Worm (Caenorhabditis elegans) whole organism, young adult: ENCODE measurements around the gene K08C7.4.

Experiments used
- F37B4.10 ChIP-seq: fragments of 200-800 bp; sonication (Bioruptor generic); IDR thresholded peaks from 2 replicates; pipeline ENCODE4 v1.3.6; 2022; ENCODE audit warnings: missing genetic modification characterization, missing compliant biosample characterization
- athp-1 ChIP-seq: sonication (generic microtip); optimal IDR thresholded peaks from 2 replicates; lab custom pipeline; 2017; ENCODE audit warnings: mild to moderate bottlenecking, missing genetic modification characterization, missing compliant biosample characterization
- nhr-90 ChIP-seq: sonication (generic microtip); optimal IDR thresholded peaks from 2 replicates; lab custom pipeline; 2016; ENCODE audit warnings: missing genotype, mild to moderate bottlenecking, missing genetic modification characterization, missing compliant biosample characterization

DNA sequence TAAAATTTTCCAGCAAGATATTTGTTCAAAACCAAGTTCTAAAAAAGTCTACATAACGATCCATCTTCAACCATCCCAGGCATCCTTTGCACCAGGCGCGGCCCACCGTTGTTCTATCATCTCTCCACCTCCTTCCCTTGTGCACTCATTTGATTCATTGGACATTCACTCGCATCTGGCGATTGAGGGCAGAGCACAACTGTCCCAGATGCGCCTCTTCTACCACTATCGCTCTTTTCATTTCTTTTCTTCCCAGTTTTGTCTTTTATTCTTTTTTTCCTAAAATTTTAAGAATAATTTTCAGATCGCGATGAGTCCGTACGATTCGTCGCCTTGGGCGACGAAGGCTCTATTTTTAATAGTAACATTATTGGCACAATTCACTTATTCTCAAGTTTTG lies 13.8 kb downstream of the K08C7.4 start, which contains the start of gene epi-1:
- TF ChIP-seq F37B4.10 (no peak), nhr-90 (tag; lab: Kevin White, UChicago) (no peak), athp-1 (tag; lab: Kevin White, UChicago) (no peak)
